Worm (Caenorhabditis elegans) whole organism, late embryonic: ENCODE results near the gene C27D9.1.

ENCODE experiments used
- Y22D7AL.16 ChIP-seq: sonication (generic microtip); optimal IDR thresholded peaks from 2 replicates; lab custom pipeline; 2016; ENCODE audit warnings: missing genetic modification characterization, missing compliant biosample characterization
- ama-1 ChIP-seq: fragments of 150-350 bp; optimal IDR thresholded peaks from 2 replicates; lab custom pipeline; 2014
- ets-4 ChIP-seq: sonication (generic microtip); optimal IDR thresholded peaks from 2 replicates; lab custom pipeline; 2016; ENCODE audit warnings: missing genetic modification characterization, missing compliant biosample characterization
- fkh-6 ChIP-seq: sonication (generic microtip); optimal IDR thresholded peaks from 2 replicates; lab custom pipeline; 2016; ENCODE audit warnings: missing genetic modification characterization, missing compliant biosample characterization
- hlh-30 ChIP-seq: sonication (generic microtip); optimal IDR thresholded peaks from 2 replicates; lab custom pipeline; 2017; ENCODE audit warnings: antibody characterized with exemption, missing genetic modification characterization, missing compliant biosample characterization; ENCODE audit not compliant: insufficient read depth
- mec-3 ChIP-seq: sonication (generic microtip); optimal IDR thresholded peaks from 2 replicates; lab custom pipeline; 2016; ENCODE audit warnings: borderline replicate concordance, missing genetic modification characterization, missing compliant biosample characterization
- nfya-1 ChIP-seq: sonication (generic microtip); optimal IDR thresholded peaks from 2 replicates; lab custom pipeline; 2017; ENCODE audit warnings: missing genetic modification characterization, mild to moderate bottlenecking, missing compliant biosample characterization, antibody characterized with exemption, moderate library complexity
- pha-4 ChIP-seq: fragments of 150-350 bp; optimal IDR thresholded peaks from 2 replicates; lab custom pipeline; 2018; ENCODE audit warnings: missing biosample characterization, missing genetic modification reagents, missing genetic modification characterization
- pqm-1 ChIP-seq: sonication (generic microtip); optimal IDR thresholded peaks from 2 replicates; lab custom pipeline; 2016; ENCODE audit warnings: missing genetic modification characterization, missing compliant biosample characterization
- sox-4 ChIP-seq: sonication (generic microtip); optimal IDR thresholded peaks from 2 replicates; lab custom pipeline; 2017; ENCODE audit warnings: mild to moderate bottlenecking, missing genetic modification characterization, inconsistent platforms, missing compliant biosample characterization
- tbx-2 ChIP-seq: sonication (generic microtip); optimal IDR thresholded peaks from 2 replicates; lab custom pipeline; 2016; ENCODE audit warnings: missing genetic modification characterization, missing compliant biosample characterization
- ttx-3 ChIP-seq: sonication (generic microtip); optimal IDR thresholded peaks from 2 replicates; lab custom pipeline; 2016; ENCODE audit warnings: missing genetic modification reagents, missing genetic modification characterization, missing compliant biosample characterization

DNA sequence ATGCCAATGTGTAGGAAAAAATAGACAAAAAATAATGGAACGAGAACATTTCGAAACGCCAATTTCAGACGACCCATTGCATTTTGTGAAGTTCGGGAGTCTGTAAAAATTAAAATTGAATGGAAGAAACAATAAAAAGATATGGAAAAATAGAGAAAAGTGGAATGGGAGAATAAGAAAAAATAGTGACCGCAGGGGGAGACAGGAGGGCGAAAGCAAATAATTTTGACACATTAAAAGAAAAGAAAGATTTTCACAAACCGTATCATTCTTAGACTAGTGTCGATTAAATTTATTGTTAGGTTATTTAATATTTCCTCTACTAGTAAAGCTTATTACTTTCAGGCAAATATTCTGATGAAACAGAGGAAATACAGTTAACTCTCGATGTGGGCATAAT lies 19.4 kb upstream of the C27D9.1 start, which contains the start of gene F41C3.11:
- TF ChIP-seq sox-4 (tag; lab: Kevin White, UChicago) (no peak), ama-1 (lab: Kevin White, UChicago) (no peak), nfya-1 (tag; lab: Kevin White, UChicago) (no peak), ets-4 (tag; lab: Kevin White, UChicago) (no peak), Y22D7AL.16 (tag; lab: Kevin White, UChicago) (no peak), fkh-6 (tag; lab: Kevin White, UChicago) (no peak), ttx-3 (no peak), pqm-1 (tag; lab: Kevin White, UChicago) (no peak), hlh-30 (tag; lab: Kevin White, UChicago) (no peak), mec-3 (tag; lab: Kevin White, UChicago) (no peak), pha-4 (tag; lab: Kevin White, UChicago) (no peak), tbx-2 (tag; lab: Kevin White, UChicago) (no peak)
